Worm (Caenorhabditis elegans) whole organism, midembryonic: ENCODE results near the gene cdh-8.

Experiments used
- T22C8.4 ChIP-seq: fragments of 200-800 bp; sonication (Bioruptor generic); IDR thresholded peaks from 2 replicates; pipeline ENCODE4 v1.3.6; 2022; ENCODE audit warnings: missing genetic modification characterization, missing compliant biosample characterization
- cog-1 ChIP-seq: sonication (generic microtip); optimal IDR thresholded peaks from 2 replicates; lab custom pipeline; 2016; ENCODE audit warnings: missing genetic modification characterization, missing compliant biosample characterization
- flt-1 ChIP-seq: fragments of 200-800 bp; sonication (Bioruptor generic); IDR thresholded peaks from 2 replicates; pipeline ENCODE4 v1.3.6; 2022; ENCODE audit warnings: missing genetic modification characterization, missing compliant biosample characterization
- klf-2 ChIP-seq: fragments of 200-800 bp; sonication (Bioruptor generic); conservative IDR thresholded peaks from 2 replicates; pipeline ENCODE4 v1.3.6; 2022; ENCODE audit warnings: missing genetic modification reagents, missing genetic modification characterization, missing compliant biosample characterization
- med-1 ChIP-seq: sonication (generic microtip); optimal IDR thresholded peaks from 2 replicates; lab custom pipeline; 2017; ENCODE audit warnings: missing genetic modification characterization, mild to moderate bottlenecking, missing compliant biosample characterization, antibody characterized with exemption, missing genetic modification reagents; ENCODE audit not compliant: insufficient read depth
- ref-1 ChIP-seq: fragments of 200-800 bp; sonication (Bioruptor generic); conservative IDR thresholded peaks from 2 replicates; pipeline ENCODE4 v1.3.6; 2022; ENCODE audit warnings: missing genetic modification reagents, missing genetic modification characterization, missing compliant biosample characterization
- tab-1 ChIP-seq: fragments of 200-800 bp; sonication (Bioruptor generic); IDR thresholded peaks from 2 replicates; pipeline ENCODE4 v1.3.6; 2022; ENCODE audit warnings: missing genetic modification characterization, missing compliant biosample characterization
- ztf-23 ChIP-seq: fragments of 200-800 bp; sonication (Bioruptor generic); IDR thresholded peaks from 2 replicates; pipeline ENCODE4 v1.3.6; 2022; ENCODE audit warnings: missing genetic modification reagents, missing genetic modification characterization, missing compliant biosample characterization
- ztf-29 ChIP-seq: fragments of 200-800 bp; sonication (Bioruptor generic); IDR thresholded peaks from 2 replicates; pipeline ENCODE4 v1.3.6; 2022; ENCODE audit warnings: missing genetic modification reagents, missing genetic modification characterization, missing compliant biosample characterization

The cdh-8 gene

ce11 chrIV:298204-298603, 41.4 kb upstream of the cdh-8 start, which contains the start of gene pnp-1:
Gene pnp-1, minus strand, starts transcription at chrIV:298304.
- TF ChIP-seq flt-1 (no peak), T22C8.4 (GFP tag; lab: Robert Waterston, UW) (no peak), klf-2 (no peak), ref-1 (GFP tag; lab: Robert Waterston, UW) (no peak)

- TF ChIP-seq tab-1 (GFP tag; lab: Robert Waterston, UW) = no peak
- no peak for TF ChIP-seq ref-1 (GFP tag; lab: Robert Waterston, UW)
- no peak for TF ChIP-seq flt-1
- no peak for TF ChIP-seq ztf-29
- TF ChIP-seq med-1 (GFP tag; lab: Kevin White, UChicago) = no peak
- no peak for TF ChIP-seq klf-2
- no peak for TF ChIP-seq cog-1 (tag; lab: Kevin White, UChicago)
- TF ChIP-seq ztf-23 = no peak
- TF ChIP-seq T22C8.4 (GFP tag; lab: Robert Waterston, UW) = no peak
Measured at ce11 chrIV:299190-299589, 40.4 kb upstream of the cdh-8 start.

- no peak for TF ChIP-seq klf-2
- no peak for TF ChIP-seq cog-1 (tag; lab: Kevin White, UChicago)
- no peak for TF ChIP-seq flt-1
- no peak for TF ChIP-seq ref-1 (GFP tag; lab: Robert Waterston, UW)
- no peak for TF ChIP-seq med-1 (GFP tag; lab: Kevin White, UChicago)
- TF ChIP-seq T22C8.4 (GFP tag; lab: Robert Waterston, UW) = no peak
- no peak for TF ChIP-seq ztf-23
- no peak for TF ChIP-seq ztf-29
- no peak for TF ChIP-seq tab-1 (GFP tag; lab: Robert Waterston, UW)
Measured at ce11 chrIV:300307-300706, 39.3 kb upstream of the cdh-8 start.

ce11 chrIV:302743-303142, 36.9 kb upstream of the cdh-8 start:
- TF ChIP-seq ztf-29 (no peak), med-1 (GFP tag; lab: Kevin White, UChicago) (no peak), T22C8.4 (GFP tag; lab: Robert Waterston, UW) (no peak), klf-2 (no peak), cog-1 (tag; lab: Kevin White, UChicago) (no peak), ref-1 (GFP tag; lab: Robert Waterston, UW) (no peak), tab-1 (GFP tag; lab: Robert Waterston, UW) (no peak), flt-1 (no peak), ztf-23 (no peak)

ce11 chrIV:303264-303663, 36.3 kb upstream of the cdh-8 start:
- TF ChIP-seq tab-1 (GFP tag; lab: Robert Waterston, UW) = no peak
- TF ChIP-seq klf-2 = no peak

- no peak for TF ChIP-seq cog-1 (tag; lab: Kevin White, UChicago)
- no peak for TF ChIP-seq T22C8.4 (GFP tag; lab: Robert Waterston, UW)
- TF ChIP-seq med-1 (GFP tag; lab: Kevin White, UChicago) = no peak
- no peak for TF ChIP-seq ref-1 (GFP tag; lab: Robert Waterston, UW)
- TF ChIP-seq klf-2 = no peak
- no peak for TF ChIP-seq tab-1 (GFP tag; lab: Robert Waterston, UW)
- TF ChIP-seq ztf-29 = no peak
- TF ChIP-seq flt-1 = no peak
- no peak for TF ChIP-seq ztf-23
Measured at ce11 chrIV:305101-305500, 34.5 kb upstream of the cdh-8 start.

- TF ChIP-seq flt-1 (no peak), ref-1 (GFP tag; lab: Robert Waterston, UW) (no peak), klf-2 (no peak), T22C8.4 (GFP tag; lab: Robert Waterston, UW) (no peak), ztf-23 (no peak), ztf-29 (no peak), med-1 (GFP tag; lab: Kevin White, UChicago) (no peak), tab-1 (GFP tag; lab: Robert Waterston, UW) (no peak), cog-1 (tag; lab: Kevin White, UChicago) (no peak)
Measured at ce11 chrIV:306572-306971, 33.0 kb upstream of the cdh-8 start.

- no peak for TF ChIP-seq ref-1 (GFP tag; lab: Robert Waterston, UW)
- TF ChIP-seq ztf-23 = no peak
- TF ChIP-seq tab-1 (GFP tag; lab: Robert Waterston, UW) = no peak
- TF ChIP-seq klf-2 = no peak
- no peak for TF ChIP-seq ztf-29
- no peak for TF ChIP-seq cog-1 (tag; lab: Kevin White, UChicago)
- TF ChIP-seq T22C8.4 (GFP tag; lab: Robert Waterston, UW) = no peak
- no peak for TF ChIP-seq med-1 (GFP tag; lab: Kevin White, UChicago)
- no peak for TF ChIP-seq flt-1
Measured at ce11 chrIV:307205-307604, 32.4 kb upstream of the cdh-8 start, which contains the start of gene swt-1. Gene swt-1, plus strand, starts transcription at chrIV:307505.

- TF ChIP-seq flt-1 = no peak
- TF ChIP-seq klf-2 = no peak
- no peak for TF ChIP-seq med-1 (GFP tag; lab: Kevin White, UChicago)
- no peak for TF ChIP-seq cog-1 (tag; lab: Kevin White, UChicago)
- TF ChIP-seq T22C8.4 (GFP tag; lab: Robert Waterston, UW) = no peak
- no peak for TF ChIP-seq tab-1 (GFP tag; lab: Robert Waterston, UW)
- no peak for TF ChIP-seq ref-1 (GFP tag; lab: Robert Waterston, UW)
- TF ChIP-seq ztf-23 = no peak
- no peak for TF ChIP-seq ztf-29
Measured at ce11 chrIV:309526-309925, 30.1 kb upstream of the cdh-8 start.

- no peak for TF ChIP-seq flt-1
- TF ChIP-seq ref-1 (GFP tag; lab: Robert Waterston, UW) = no peak
- TF ChIP-seq cog-1 (tag; lab: Kevin White, UChicago) = no peak
- no peak for TF ChIP-seq tab-1 (GFP tag; lab: Robert Waterston, UW)
- TF ChIP-seq med-1 (GFP tag; lab: Kevin White, UChicago) = no peak
- no peak for TF ChIP-seq klf-2
- TF ChIP-seq ztf-29 = no peak
- TF ChIP-seq T22C8.4 (GFP tag; lab: Robert Waterston, UW) = no peak
- no peak for TF ChIP-seq ztf-23
Measured at ce11 chrIV:313615-314014, 26.0 kb upstream of the cdh-8 start, which contains the start of gene snai-1. Gene snai-1, minus strand, starts transcription at chrIV:313715.
